Worm (Caenorhabditis elegans) whole organism, early embryonic: ENCODE results near the gene Y32F6B.9.

Experiments used
- B0310.2 ChIP-seq: sonication (generic microtip); optimal IDR thresholded peaks from 2 replicates; lab custom pipeline; 2016; ENCODE audit warnings: mild to moderate bottlenecking, missing genetic modification characterization, missing compliant biosample characterization
- F13C5.2 ChIP-seq: sonication (generic microtip); optimal IDR thresholded peaks from 2 replicates; lab custom pipeline; 2017; ENCODE audit warnings: mild to moderate bottlenecking, missing genetic modification characterization, inconsistent platforms, missing compliant biosample characterization
- aly-1 ChIP-seq: sonication (generic microtip); optimal IDR thresholded peaks from 2 replicates; lab custom pipeline; 2016; ENCODE audit warnings: missing genetic modification characterization, missing compliant biosample characterization
- ama-1 ChIP-seq: fragments of 150-350 bp; optimal IDR thresholded peaks from 2 replicates; lab custom pipeline; 2014
- ceh-13 ChIP-seq: fragments of 200-800 bp; sonication (Bioruptor generic); optimal IDR thresholded peaks from 2 replicates; lab custom pipeline; 2018; ENCODE audit warnings: mild to moderate bottlenecking, missing genetic modification characterization, missing compliant biosample characterization
- ceh-36 ChIP-seq: sonication (generic microtip); optimal IDR thresholded peaks from 2 replicates; lab custom pipeline; 2016; ENCODE audit warnings: missing genetic modification characterization, inconsistent platforms, missing compliant biosample characterization
- ets-7 ChIP-seq: sonication (generic microtip); optimal IDR thresholded peaks from 2 replicates; lab custom pipeline; 2016; ENCODE audit warnings: missing genotype, missing genetic modification characterization, missing compliant biosample characterization
- flt-1 ChIP-seq: fragments of 200-800 bp; sonication (Bioruptor generic); IDR thresholded peaks from 2 replicates; pipeline ENCODE4 v1.3.6; 2022; ENCODE audit warnings: missing genetic modification characterization, missing compliant biosample characterization
- hmbx-1 ChIP-seq: sonication (generic microtip); optimal IDR thresholded peaks from 2 replicates; lab custom pipeline; 2016; ENCODE audit warnings: mild to moderate bottlenecking, missing genetic modification characterization, missing compliant biosample characterization
- hmg-4 ChIP-seq: fragments of 200-800 bp; sonication (Bioruptor generic); optimal IDR thresholded peaks from 2 replicates; lab custom pipeline; 2018; ENCODE audit warnings: mild to moderate bottlenecking, missing genetic modification characterization, missing compliant biosample characterization
- hnd-1 ChIP-seq: sonication (generic microtip); optimal IDR thresholded peaks from 2 replicates; lab custom pipeline; 2016; ENCODE audit warnings: missing genetic modification characterization, missing compliant biosample characterization
- pes-1 ChIP-seq: fragments of 200-800 bp; sonication (Bioruptor generic); IDR thresholded peaks from 2 replicates; pipeline ENCODE4 v1.3.6; 2022; ENCODE audit warnings: missing genetic modification reagents, missing genetic modification characterization, missing compliant biosample characterization
- scrt-1 ChIP-seq: fragments of 200-800 bp; sonication (Bioruptor generic); IDR thresholded peaks from 2 replicates; pipeline ENCODE4 v1.3.6; 2022; ENCODE audit warnings: missing genetic modification characterization, missing compliant biosample characterization
- sea-1 ChIP-seq: fragments of 200-800 bp; sonication (Bioruptor generic); conservative IDR thresholded peaks from 2 replicates; pipeline ENCODE4 v1.3.6; 2022; ENCODE audit warnings: missing genetic modification characterization, missing compliant biosample characterization
- tbx-11 ChIP-seq: fragments of 200-800 bp; sonication (Bioruptor generic); IDR thresholded peaks from 2 replicates; pipeline ENCODE4 v1.3.6; 2022; ENCODE audit warnings: missing genetic modification characterization, missing compliant biosample characterization
- tbx-37 ChIP-seq: fragments of 200-800 bp; sonication (Bioruptor generic); conservative IDR thresholded peaks from 2 replicates; pipeline ENCODE4 v1.3.6; 2022; ENCODE audit warnings: missing genetic modification reagents, missing genetic modification characterization, missing compliant biosample characterization
- tra-4 ChIP-seq: sonication (generic microtip); optimal IDR thresholded peaks from 2 replicates; lab custom pipeline; 2017; ENCODE audit warnings: missing genetic modification characterization, missing compliant biosample characterization

Gene Y32F6B.9

ce11 chrV:10503011-10503410 lies 24.5 kb downstream of the Y32F6B.9 start, which contains the start of gene C35A5.11:
Gene C35A5.11, minus strand, starts transcription at chrV:10503111.
- no peak for TF ChIP-seq tbx-11
- TF ChIP-seq F13C5.2 (tag; lab: Kevin White, UChicago) = no peak
- no peak for TF ChIP-seq flt-1 (GFP tag; lab: Robert Waterston, UW)
- TF ChIP-seq B0310.2 (tag; lab: Kevin White, UChicago) = no peak
- no peak for TF ChIP-seq tbx-37 (GFP tag; lab: Robert Waterston, UW)
- TF ChIP-seq scrt-1 (GFP tag; lab: Robert Waterston, UW) = no peak
- TF ChIP-seq hnd-1 (tag; lab: Kevin White, UChicago) = no peak
- no peak for TF ChIP-seq tra-4 (tag; lab: Kevin White, UChicago)
- no peak for TF ChIP-seq sea-1 (GFP tag; lab: Robert Waterston, UW)
- no peak for TF ChIP-seq aly-1 (tag; lab: Kevin White, UChicago)
- no peak for TF ChIP-seq ceh-36
- no peak for TF ChIP-seq ets-7 (tag; lab: Kevin White, UChicago)
- TF ChIP-seq ama-1 (lab: Kevin White, UChicago) = no peak
- no peak for TF ChIP-seq pes-1 (GFP tag; lab: Robert Waterston, UW)
- TF ChIP-seq ceh-13 (GFP tag; lab: Kevin White, UChicago) = no peak
- no peak for TF ChIP-seq hmbx-1 (tag; lab: Kevin White, UChicago)
- TF ChIP-seq hmg-4 (GFP tag; lab: Kevin White, UChicago) = no peak

DNA sequence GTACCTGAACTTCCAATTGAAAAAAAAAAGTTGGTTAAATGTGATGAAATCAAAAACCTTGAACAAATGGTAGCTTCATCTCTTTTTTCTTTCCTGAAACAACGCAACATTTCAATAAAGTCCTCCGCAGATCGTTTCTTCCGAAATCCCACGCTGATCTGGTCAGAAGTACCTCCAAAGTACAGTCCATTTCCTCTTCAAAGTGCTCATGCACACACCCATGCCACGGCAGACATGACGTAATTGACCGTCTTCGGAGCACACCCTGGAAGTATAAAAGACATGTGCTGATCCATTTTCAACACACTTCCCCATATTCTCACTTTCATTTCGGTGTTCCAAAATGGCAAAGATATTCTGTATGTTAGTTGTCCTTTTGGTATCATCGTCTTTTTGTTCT lies 25.4 kb downstream of the Y32F6B.9 start, which contains the start of gene C35A5.10:
Gene C35A5.10 (plus strand): TSS at position 301 of the 400 bp plus-strand sequence.
- TF ChIP-seq hnd-1 (tag; lab: Kevin White, UChicago) = no peak
- TF ChIP-seq hmg-4 (GFP tag; lab: Kevin White, UChicago) = no peak
- TF ChIP-seq scrt-1 (GFP tag; lab: Robert Waterston, UW) = no peak
- TF ChIP-seq ama-1 (lab: Kevin White, UChicago) = no peak
- no peak for TF ChIP-seq ceh-36
- TF ChIP-seq tbx-11 = no peak
- no peak for TF ChIP-seq F13C5.2 (tag; lab: Kevin White, UChicago)

DNA sequence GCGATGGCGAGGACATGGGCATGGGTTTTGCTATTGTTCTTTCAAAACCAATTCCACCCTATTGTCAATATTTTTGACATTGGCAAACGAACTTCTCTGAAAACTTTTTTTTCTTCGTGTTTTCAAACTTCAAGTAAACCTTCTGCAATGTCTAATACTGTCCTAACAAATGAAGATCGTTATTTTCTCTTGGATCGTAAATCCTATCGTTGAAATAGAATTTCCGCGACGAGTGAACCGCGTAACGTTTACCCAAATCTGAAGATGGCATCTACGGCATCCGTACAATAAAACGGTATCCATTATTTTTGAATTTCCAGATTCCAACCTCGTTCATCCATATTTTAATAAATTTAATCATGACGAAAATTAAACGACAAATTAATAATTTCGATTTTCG lies 27.1 kb downstream of the Y32F6B.9 start, which contains the start of gene C35A5.5:
Gene C35A5.5 (plus strand): TSS at position 301 of the 400 bp plus-strand sequence.
- TF ChIP-seq F13C5.2 (tag; lab: Kevin White, UChicago) (no peak), B0310.2 (tag; lab: Kevin White, UChicago) (no peak), ama-1 (lab: Kevin White, UChicago) (no peak), ets-7 (tag; lab: Kevin White, UChicago) (no peak), aly-1 (tag; lab: Kevin White, UChicago) (no peak), hmbx-1 (tag; lab: Kevin White, UChicago) (no peak), ceh-36 (no peak), ceh-13 (GFP tag; lab: Kevin White, UChicago) (no peak), scrt-1 (GFP tag; lab: Robert Waterston, UW) (no peak), hnd-1 (tag; lab: Kevin White, UChicago) (no peak), sea-1 (GFP tag; lab: Robert Waterston, UW) (no peak), pes-1 (GFP tag; lab: Robert Waterston, UW) (no peak), flt-1 (GFP tag; lab: Robert Waterston, UW) (no peak), tbx-11 (no peak)

DNA sequence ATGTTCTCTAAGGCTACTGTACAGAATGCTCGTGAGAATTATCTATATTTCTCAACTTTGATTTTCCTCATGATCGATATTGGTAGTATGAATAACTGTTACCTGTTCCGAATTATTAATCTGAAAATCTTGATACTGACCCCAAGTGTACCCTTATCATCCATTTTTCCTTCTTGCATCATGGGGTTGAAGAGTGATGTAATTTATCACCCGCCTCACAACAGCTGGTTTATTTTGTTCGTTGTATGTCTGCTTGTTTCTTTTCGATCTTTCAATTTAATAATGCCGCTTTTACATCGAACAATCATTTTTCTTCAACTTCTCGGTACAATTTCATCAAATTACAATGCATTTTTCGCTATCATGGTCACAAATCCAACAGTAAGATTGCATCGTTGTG lies 30.4 kb downstream of the Y32F6B.9 start, which contains the start of gene C35A5.6:
Gene C35A5.6 (plus strand): TSS at position 283 of the 400 bp plus-strand sequence.
- TF ChIP-seq scrt-1 (GFP tag; lab: Robert Waterston, UW) (no peak), tra-4 (tag; lab: Kevin White, UChicago) (no peak), ceh-36 (no peak)

DNA sequence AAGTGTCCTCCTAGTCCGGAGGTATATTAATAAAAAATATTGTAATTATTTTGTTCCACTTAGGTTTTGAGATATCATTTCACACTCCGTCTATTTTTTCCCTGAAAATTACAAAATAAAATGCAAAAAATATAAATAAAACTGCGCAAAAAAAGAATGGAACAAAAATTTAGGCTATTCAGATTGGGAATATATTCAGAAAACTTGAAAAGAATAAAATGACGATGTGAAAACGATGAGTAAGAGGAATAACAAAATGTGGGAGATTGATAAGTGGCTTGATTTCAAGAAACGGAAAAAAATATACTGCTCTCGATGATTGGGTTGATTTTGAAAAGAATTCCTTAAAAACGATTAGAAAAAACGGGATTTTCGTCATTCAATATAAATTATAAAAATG lies 35.8 kb downstream of the Y32F6B.9 start, which contains the start of gene dmsr-8:
Gene dmsr-8 (minus strand): TSS at position 101 of the 400 bp plus-strand sequence.
- TF ChIP-seq ets-7 (tag; lab: Kevin White, UChicago) (no peak), ceh-36 (no peak), flt-1 (GFP tag; lab: Robert Waterston, UW) (no peak), scrt-1 (GFP tag; lab: Robert Waterston, UW) (no peak), hnd-1 (tag; lab: Kevin White, UChicago) (no peak), hmbx-1 (tag; lab: Kevin White, UChicago) (no peak), hmg-4 (GFP tag; lab: Kevin White, UChicago) (no peak)

DNA sequence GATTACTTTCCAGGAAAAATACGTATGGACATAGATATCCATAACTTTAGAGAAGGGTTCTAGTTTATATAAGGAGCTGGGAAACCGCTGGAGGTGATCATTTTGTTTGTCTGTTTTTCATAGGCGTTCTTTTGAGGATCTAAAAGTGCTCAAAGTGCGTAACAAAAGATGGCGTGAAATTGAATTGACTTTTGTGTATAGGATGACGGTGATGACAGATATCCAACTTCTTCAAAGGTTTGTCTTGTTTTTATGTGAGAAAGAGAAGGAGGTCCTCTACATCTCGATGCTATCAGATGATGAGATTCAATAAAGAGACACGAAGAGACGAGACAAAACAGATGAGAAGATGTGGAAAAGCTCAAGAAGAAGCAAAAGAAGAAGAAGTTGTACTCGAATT lies 38.2 kb downstream of the Y32F6B.9 start:
- no peak for TF ChIP-seq hmg-4 (GFP tag; lab: Kevin White, UChicago)
- TF ChIP-seq tbx-11 = no peak
- no peak for TF ChIP-seq scrt-1 (GFP tag; lab: Robert Waterston, UW)
- no peak for TF ChIP-seq ets-7 (tag; lab: Kevin White, UChicago)

ce11 chrV:10525902-10526301 lies 47.4 kb downstream of the Y32F6B.9 start, which contains the start of the genes C35A5.8 and hda-11:
Gene C35A5.8, minus strand, starts transcription at chrV:10525908.
Gene hda-11, plus strand, starts transcription at chrV:10526184.
- TF ChIP-seq tbx-37 (GFP tag; lab: Robert Waterston, UW) (peak; percentile 72), flt-1 (GFP tag; lab: Robert Waterston, UW) (no peak)
